Worm (Caenorhabditis elegans) whole organism, L4 larva: ENCODE results near the gene gcp-2.2.

Source experiments
- ama-1 ChIP-seq: fragments of 150-350 bp; optimal IDR thresholded peaks from 2 replicates; lab custom pipeline; 2014; ENCODE audit warnings: inconsistent platforms, mixed read lengths
- mdl-1 ChIP-seq, 2 experiments: fragments of 150-350 bp in 1 of 2; sonication (generic microtip) in 1 of 2; optimal IDR thresholded peaks; 2 replicates each; lab custom pipeline; 2014 to 2017; ENCODE audit warnings: missing biosample characterization in 2 of 2, missing genetic modification characterization in 2 of 2
- nhr-77 ChIP-seq: fragments of 150-350 bp; optimal IDR thresholded peaks from 2 replicates; lab custom pipeline; 2014; ENCODE audit warnings: missing biosample characterization, missing genetic modification characterization
- pqm-1 ChIP-seq: sonication (generic microtip); optimal IDR thresholded peaks from 2 replicates; lab custom pipeline; 2017; ENCODE audit warnings: missing biosample characterization, missing genetic modification characterization
- tag-97 ChIP-seq: fragments of 200-800 bp; sonication (Bioruptor generic); IDR thresholded peaks from 2 replicates; pipeline ENCODE4 v1.3.6; 2022; ENCODE audit warnings: missing genetic modification characterization, missing compliant biosample characterization
- unc-39 ChIP-seq: sonication (generic microtip); optimal IDR thresholded peaks from 2 replicates; lab custom pipeline; 2017; ENCODE audit warnings: missing biosample characterization, missing genetic modification characterization

ce11 chrX:11574167-11574566 is 36.7 kb downstream of the gcp-2.2 start:
- no peak for TF ChIP-seq mdl-1 (tag; optimal IDR thresholded peaks at IDR 0.05; lab: Kevin White, UChicago)
- TF ChIP-seq nhr-77: no peak
- TF ChIP-seq unc-39 (tag; lab: Kevin White, UChicago): no peak
- no peak for TF ChIP-seq pqm-1 (tag; lab: Kevin White, UChicago)
- TF ChIP-seq tag-97 (GFP tag; lab: Robert Waterston, UW): no peak
- no peak for TF ChIP-seq ama-1
